Worm (Caenorhabditis elegans): ENCODE data around the gene C39D10.8.

Gene C39D10.8

DNA sequence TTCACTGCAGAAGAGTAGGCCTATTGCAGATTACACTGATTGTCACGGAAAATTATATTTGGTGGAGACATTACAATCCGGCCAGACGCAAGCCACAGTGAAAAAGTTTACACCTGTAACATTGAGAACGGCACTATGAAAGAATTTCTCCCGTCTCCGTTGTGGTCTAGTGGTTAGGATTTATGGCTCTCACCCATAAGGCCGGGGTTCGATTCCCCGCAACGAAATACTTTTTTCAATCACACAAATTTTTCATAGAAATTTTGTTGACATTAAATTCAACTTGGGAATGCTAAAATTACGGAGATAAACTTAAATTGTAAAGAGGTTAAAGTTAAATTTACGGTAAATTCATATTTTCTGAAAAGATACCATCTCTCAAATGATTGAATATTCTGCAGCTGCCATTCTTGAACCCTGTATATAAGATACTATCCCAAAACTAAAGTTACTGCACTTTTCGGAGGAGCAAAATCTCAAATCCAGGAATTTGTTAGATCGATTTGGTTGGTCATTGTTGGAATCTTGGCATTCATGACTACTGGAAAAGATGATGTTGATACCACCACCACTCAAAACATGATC, 25.8 kb upstream of the C39D10.8 start, which contains the start of gene C39D10.1:
Gene C39D10.1 (plus strand): TSS at position 535 of the 585 bp plus-strand sequence.
- peak; percentile 6 for TF ChIP-seq nhr-11 (tag; optimal IDR thresholded peaks at IDR 0.05)
- TF ChIP-seq peb-1 (tag; optimal IDR thresholded peaks at IDR 0.05): no peak
- TF ChIP-seq crh-2 (tag; optimal IDR thresholded peaks at IDR 0.05): peak; percentile 19
- TF ChIP-seq unc-62 (GFP tag; optimal IDR thresholded peaks at IDR 0.05): no peak
- TF ChIP-seq gmeb-1 (tag; optimal IDR thresholded peaks at IDR 0.05): peak; percentile 17
- TF ChIP-seq nhr-129 (tag; optimal IDR thresholded peaks at IDR 0.05): peak; percentile 7
- peak; percentile 11 for TF ChIP-seq fos-1 (tag; optimal IDR thresholded peaks at IDR 0.05)
- no peak for TF ChIP-seq mab-5 (tag; optimal IDR thresholded peaks at IDR 0.05)
- no peak for TF ChIP-seq F13H6.1 (tag; optimal IDR thresholded peaks at IDR 0.05)
- TF ChIP-seq dmd-4 (tag; optimal IDR thresholded peaks at IDR 0.05): no peak
- TF ChIP-seq egl-27 (tag; optimal IDR thresholded peaks at IDR 0.05): no peak
- TF ChIP-seq snpc-4 (tag; optimal IDR thresholded peaks at IDR 0.05): no peak

DNA sequence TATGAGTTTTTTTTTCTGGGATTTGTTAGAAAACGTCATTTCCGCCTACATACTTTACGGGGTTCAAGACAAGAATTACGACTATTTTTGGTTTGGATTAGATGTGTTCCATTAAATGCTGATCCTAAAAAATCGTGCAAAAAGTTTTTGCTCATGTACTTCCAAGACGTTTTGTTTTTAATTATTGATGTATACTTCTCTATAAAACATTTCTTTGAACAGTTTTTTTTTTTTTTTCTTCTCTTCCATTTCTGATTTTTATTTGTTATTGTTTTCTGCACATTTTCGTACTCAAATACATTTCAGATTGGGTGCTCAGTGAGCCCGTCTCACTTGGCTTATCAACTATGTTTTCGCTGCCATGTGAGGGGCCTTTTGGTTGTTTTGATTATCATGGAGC, 22.2 kb upstream of the C39D10.8 start, which contains the start of gene C39D10.11:
Gene C39D10.11 (plus strand): TSS at position 301 of the 400 bp plus-strand sequence.
- TF ChIP-seq mab-5 (tag; optimal IDR thresholded peaks at IDR 0.05) (no peak), crh-2 (tag; optimal IDR thresholded peaks at IDR 0.05) (no peak), skn-1 (tag; optimal IDR thresholded peaks at IDR 0.05) (no peak), alr-1 (tag; optimal IDR thresholded peaks at IDR 0.05) (no peak), dmd-4 (tag; optimal IDR thresholded peaks at IDR 0.05) (no peak), nhr-10 (tag; optimal IDR thresholded peaks at IDR 0.05) (no peak), nhr-129 (tag; optimal IDR thresholded peaks at IDR 0.05) (no peak), nhr-23 (tag; optimal IDR thresholded peaks at IDR 0.05) (no peak), egl-27 (tag; optimal IDR thresholded peaks at IDR 0.05) (no peak), nhr-237 (tag; optimal IDR thresholded peaks at IDR 0.05) (no peak), F13H6.1 (tag; optimal IDR thresholded peaks at IDR 0.05) (no peak)

DNA sequence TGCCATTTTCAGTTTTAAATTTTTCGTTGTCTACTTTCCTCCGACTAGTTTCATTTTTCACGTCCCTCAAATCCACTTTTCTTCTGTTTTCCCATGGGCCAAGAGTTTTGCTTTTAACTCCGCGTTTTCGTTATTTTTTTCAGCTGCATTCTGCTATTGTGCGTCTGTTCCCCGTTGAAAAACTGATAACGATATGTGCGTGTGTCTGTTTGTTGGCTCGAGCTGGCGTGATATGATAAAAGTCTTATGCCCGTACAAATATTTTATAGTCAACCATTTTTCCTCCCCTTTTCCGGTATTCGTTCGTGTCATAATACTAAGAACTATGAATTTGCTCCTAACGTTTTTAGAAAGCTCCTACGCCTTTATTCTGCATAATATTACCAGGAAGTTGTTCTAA, 21.1 kb upstream of the C39D10.8 start:
- TF ChIP-seq sem-4 (tag; optimal IDR thresholded peaks at IDR 0.05): no peak
- peak; percentile 61 for TF ChIP-seq fos-1 (tag; optimal IDR thresholded peaks at IDR 0.05)
- TF ChIP-seq mbf-1 (tag; optimal IDR thresholded peaks at IDR 0.05): no peak

DNA sequence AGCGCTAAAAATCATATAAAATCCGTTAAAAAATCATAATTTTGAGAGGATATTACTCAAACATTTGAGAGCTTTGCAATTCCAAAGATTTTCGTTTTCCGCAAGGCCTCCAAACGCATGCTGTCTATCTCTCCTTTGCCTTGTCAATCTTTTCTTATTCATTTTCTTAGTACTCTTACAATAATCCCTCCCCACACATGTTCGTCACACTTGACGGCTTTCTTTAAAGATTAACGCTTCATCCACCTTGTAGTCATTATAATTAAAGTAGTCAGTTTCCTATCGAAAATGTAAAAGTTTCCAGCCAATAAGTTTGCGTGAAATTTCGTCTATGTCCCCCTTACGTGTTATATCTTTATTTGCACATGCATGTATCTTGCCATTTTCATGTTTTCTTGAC, 19.4 kb upstream of the C39D10.8 start:
- TF ChIP-seq nhr-21 (tag; optimal IDR thresholded peaks at IDR 0.05): no peak
- no peak for TF ChIP-seq peb-1 (tag; optimal IDR thresholded peaks at IDR 0.05)
- TF ChIP-seq Y55F3AM.14 (GFP tag; optimal IDR thresholded peaks at IDR 0.05): no peak
- TF ChIP-seq blmp-1 (tag; optimal IDR thresholded peaks at IDR 0.05; ENCODE audit: insufficient read depth): no peak
- no peak for TF ChIP-seq ztf-4 (tag; optimal IDR thresholded peaks at IDR 0.05)
- no peak for TF ChIP-seq gmeb-1 (tag; optimal IDR thresholded peaks at IDR 0.05)
- TF ChIP-seq C34F6.9 (tag; optimal IDR thresholded peaks at IDR 0.05): no peak
- TF ChIP-seq crh-2 (tag; optimal IDR thresholded peaks at IDR 0.05): no peak

DNA sequence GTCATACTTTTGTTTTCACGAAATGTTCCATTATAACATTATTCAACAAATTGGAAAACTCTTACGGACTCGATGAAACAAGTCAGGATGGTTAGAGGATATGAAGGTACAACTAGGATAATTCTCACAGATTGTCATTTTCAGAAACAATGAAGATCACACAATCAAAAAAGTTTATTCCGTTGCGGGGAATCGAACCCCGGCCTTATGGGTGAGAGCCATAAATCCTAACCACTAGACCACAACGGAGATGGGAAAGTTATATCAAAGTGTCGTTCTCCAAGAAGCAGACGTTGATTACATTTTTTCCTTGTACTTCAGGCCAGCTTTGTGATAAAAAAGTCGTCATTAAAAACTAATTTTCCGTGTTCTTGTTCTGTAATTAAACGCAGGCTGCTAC, 17.4 kb upstream of the C39D10.8 start:
- TF ChIP-seq nhr-23 (tag; optimal IDR thresholded peaks at IDR 0.05) (no peak), nhr-21 (tag; optimal IDR thresholded peaks at IDR 0.05) (peak; percentile 4)

DNA sequence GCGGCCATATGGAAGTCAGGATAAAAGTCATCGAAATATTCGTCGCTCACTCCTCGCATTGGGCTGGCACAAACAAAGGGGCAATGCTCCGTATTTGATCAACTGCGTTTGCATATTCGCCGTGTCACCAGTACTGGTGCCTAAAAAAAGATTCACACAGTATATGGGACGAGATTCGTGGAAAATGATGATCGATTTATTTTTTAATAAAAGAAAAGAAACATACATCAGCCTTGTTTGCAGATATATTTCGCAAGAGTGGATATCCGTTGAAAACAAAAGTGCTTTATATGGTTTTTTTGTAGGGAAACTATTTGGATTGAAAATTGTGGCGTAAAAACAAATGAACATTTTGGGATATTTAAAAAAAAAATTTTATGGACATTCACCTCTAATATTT, 16.9 kb upstream of the C39D10.8 start, which contains the start of gene latd-1:
Gene latd-1 (minus strand): TSS at position 101 of the 400 bp plus-strand sequence.
- TF ChIP-seq snpc-4 (tag; optimal IDR thresholded peaks at IDR 0.05): no peak
- no peak for TF ChIP-seq fos-1 (tag; optimal IDR thresholded peaks at IDR 0.05)
- TF ChIP-seq nhr-129 (tag; optimal IDR thresholded peaks at IDR 0.05): no peak
- no peak for TF ChIP-seq elt-1 (tag; optimal IDR thresholded peaks at IDR 0.05)
- no peak for TF ChIP-seq nhr-77 (tag; optimal IDR thresholded peaks at IDR 0.05)
- no peak for TF ChIP-seq ceh-16 (tag; optimal IDR thresholded peaks at IDR 0.05)
- no peak for TF ChIP-seq egl-27 (tag; optimal IDR thresholded peaks at IDR 0.05)
- no peak for TF ChIP-seq ztf-11 (tag; optimal IDR thresholded peaks at IDR 0.05)
- no peak for TF ChIP-seq lin-11 (tag; optimal IDR thresholded peaks at IDR 0.05)
- no peak for TF ChIP-seq C34F6.9 (tag; optimal IDR thresholded peaks at IDR 0.05)
- no peak for TF ChIP-seq mab-5 (tag; optimal IDR thresholded peaks at IDR 0.05)
- no peak for TF ChIP-seq ztf-4 (tag; optimal IDR thresholded peaks at IDR 0.05)
- TF ChIP-seq mdl-1 (tag; optimal IDR thresholded peaks at IDR 0.05): no peak
- no peak for TF ChIP-seq ceh-82 (tag; optimal IDR thresholded peaks at IDR 0.05)

Data from whole organism, L2 larva.